Worm (Caenorhabditis elegans) whole organism, late embryonic: ENCODE data around the gene eif-1.

ENCODE experiments used
- F13H6.1 ChIP-seq: sonication (generic microtip); optimal IDR thresholded peaks from 2 replicates; lab custom pipeline; 2016; ENCODE audit warnings: missing genetic modification characterization, missing compliant biosample characterization
- ama-1 ChIP-seq: fragments of 150-350 bp; optimal IDR thresholded peaks from 2 replicates; lab custom pipeline; 2014
- elt-2 ChIP-seq: sonication (generic microtip); optimal IDR thresholded peaks from 2 replicates; lab custom pipeline; 2016; ENCODE audit warnings: missing genetic modification reagents, missing genetic modification characterization, missing compliant biosample characterization
- pha-4 ChIP-seq: fragments of 150-350 bp; optimal IDR thresholded peaks from 2 replicates; lab custom pipeline; 2018; ENCODE audit warnings: missing biosample characterization, missing genetic modification reagents, missing genetic modification characterization
- pros-1 ChIP-seq: fragments of 150-350 bp; optimal IDR thresholded peaks from 2 replicates; lab custom pipeline; 2014; ENCODE audit warnings: missing biosample characterization, missing genetic modification reagents, missing genetic modification characterization
- tbx-7 ChIP-seq: sonication (generic microtip); optimal IDR thresholded peaks from 2 replicates; lab custom pipeline; 2016; ENCODE audit warnings: missing genotype, missing genetic modification characterization, missing compliant biosample characterization
- ttx-3 ChIP-seq: sonication (generic microtip); optimal IDR thresholded peaks from 2 replicates; lab custom pipeline; 2016; ENCODE audit warnings: missing genetic modification reagents, missing genetic modification characterization, missing compliant biosample characterization
- zip-5 ChIP-seq: sonication (generic microtip); optimal IDR thresholded peaks from 2 replicates; lab custom pipeline; 2016; ENCODE audit warnings: missing genetic modification characterization, missing compliant biosample characterization

- TF ChIP-seq pros-1 (tag; lab: Kevin White, UChicago) (no peak), tbx-7 (no peak), pha-4 (no peak), zip-5 (tag; lab: Kevin White, UChicago) (no peak), ttx-3 (tag; lab: Kevin White, UChicago) (no peak), F13H6.1 (no peak), ama-1 (lab: Kevin White, UChicago) (no peak), elt-2 (tag; lab: Kevin White, UChicago) (no peak)
These were observed 46.6 kb downstream of the eif-1 start for ce11 chrII:4946775-4947174.
